Worm (Caenorhabditis elegans) whole organism, late embryonic: ENCODE data around the gene E02H4.7.

Experiments
- K02D7.2 ChIP-seq: sonication (generic microtip); optimal IDR thresholded peaks from 2 replicates; lab custom pipeline; 2017; ENCODE audit warnings: mild to moderate bottlenecking, missing genetic modification characterization, missing compliant biosample characterization
- ama-1 ChIP-seq: fragments of 150-350 bp; optimal IDR thresholded peaks from 2 replicates; lab custom pipeline; 2014
- ceh-9 ChIP-seq: sonication (generic microtip); optimal IDR thresholded peaks from 2 replicates; lab custom pipeline; 2016; ENCODE audit warnings: mild to moderate bottlenecking, missing genetic modification characterization, inconsistent platforms, missing compliant biosample characterization
- dmd-4 ChIP-seq: sonication (generic microtip); optimal IDR thresholded peaks from 2 replicates; lab custom pipeline; 2016; ENCODE audit warnings: borderline replicate concordance, missing genetic modification characterization, missing compliant biosample characterization
- fkh-10 ChIP-seq: fragments of 150-350 bp; optimal IDR thresholded peaks from 2 replicates; lab custom pipeline; 2014; ENCODE audit warnings: missing biosample characterization, missing genetic modification reagents, missing genetic modification characterization
- gmeb-2 ChIP-seq: sonication (generic microtip); optimal IDR thresholded peaks from 2 replicates; lab custom pipeline; 2016; ENCODE audit warnings: missing genetic modification characterization, inconsistent platforms, missing compliant biosample characterization
- hlh-13 ChIP-seq: fragments of 200-800 bp; sonication (Bioruptor generic); optimal IDR thresholded peaks from 2 replicates; lab custom pipeline; 2018; ENCODE audit warnings: mild to moderate bottlenecking, missing genetic modification characterization, missing compliant biosample characterization
- lin-11 ChIP-seq: fragments of 200-800 bp; sonication (Bioruptor generic); optimal IDR thresholded peaks from 2 replicates; lab custom pipeline; 2018; ENCODE audit warnings: mild to moderate bottlenecking, missing genetic modification characterization, missing compliant biosample characterization
- pha-4 ChIP-seq: fragments of 150-350 bp; optimal IDR thresholded peaks from 2 replicates; lab custom pipeline; 2018; ENCODE audit warnings: missing biosample characterization, missing genetic modification reagents, missing genetic modification characterization
- pqm-1 ChIP-seq: sonication (generic microtip); optimal IDR thresholded peaks from 2 replicates; lab custom pipeline; 2016; ENCODE audit warnings: missing genetic modification characterization, missing compliant biosample characterization
- pros-1 ChIP-seq: fragments of 150-350 bp; optimal IDR thresholded peaks from 2 replicates; lab custom pipeline; 2014; ENCODE audit warnings: missing biosample characterization, missing genetic modification reagents, missing genetic modification characterization
- sdc-2 ChIP-seq: sonication (generic microtip); optimal IDR thresholded peaks from 2 replicates; lab custom pipeline; 2016; ENCODE audit warnings: missing genotype, missing genetic modification characterization, missing compliant biosample characterization
- unc-55 ChIP-seq: sonication (generic microtip); optimal IDR thresholded peaks from 2 replicates; lab custom pipeline; 2017; ENCODE audit warnings: missing biosample characterization, missing genetic modification reagents, missing genetic modification characterization

- TF ChIP-seq fkh-10 (GFP tag; lab: Kevin White, UChicago): no peak
- TF ChIP-seq gmeb-2: no peak
- TF ChIP-seq ceh-9 (tag; lab: Kevin White, UChicago): no peak
- TF ChIP-seq sdc-2: no peak
- no peak for TF ChIP-seq dmd-4
- no peak for TF ChIP-seq lin-11 (tag; lab: Kevin White, UChicago)
- TF ChIP-seq unc-55 (GFP tag; lab: Kevin White, UChicago): no peak
- no peak for TF ChIP-seq hlh-13 (GFP tag; lab: Kevin White, UChicago)
- TF ChIP-seq pros-1 (tag; lab: Kevin White, UChicago): no peak
- TF ChIP-seq pha-4 (tag; lab: Kevin White, UChicago): no peak
- TF ChIP-seq pqm-1 (tag; lab: Kevin White, UChicago): no peak
- TF ChIP-seq K02D7.2: no peak
- no peak for TF ChIP-seq ama-1
Observed at ce11 chrX:14231987-14232386, 24.1 kb upstream of the E02H4.7 start.
